Fruit fly (Drosophila melanogaster) whole organism, embryonic: ENCODE measurements around the gene cnc.

Experiments used
- Ada2b ChIP-seq: fragments of 200-800 bp; sonication (Bioruptor generic); IDR thresholded peaks from 2 replicates; pipeline ENCODE4 v1.3.6; 2022; ENCODE audit warnings: missing biosample characterization, missing genetic modification characterization
- Awh ChIP-seq: fragments of 200-800 bp; sonication (Bioruptor generic); IDR thresholded peaks from 2 replicates; pipeline ENCODE4, ENCODE4 v1.3.6; 2022; ENCODE audit warnings: missing biosample characterization, missing genetic modification characterization
- CG1024 ChIP-seq: fragments of 200-800 bp; sonication (Bioruptor generic); IDR thresholded peaks from 2 replicates; pipeline ENCODE4 v1.3.6; 2022; ENCODE audit warnings: missing biosample characterization, missing genetic modification characterization
- CG11093 ChIP-seq: fragments of 200-800 bp; sonication (Bioruptor generic); IDR thresholded peaks from 3 replicates; pipeline ENCODE4 v1.3.6; 2022; ENCODE audit warnings: missing biosample characterization, missing genetic modification characterization
- CG11504 ChIP-seq: fragments of 200-800 bp; sonication (Bioruptor generic); optimal IDR thresholded peaks from 3 replicates; lab custom pipeline; 2019; ENCODE audit warnings: missing biosample characterization, mild to moderate bottlenecking, missing genetic modification characterization, moderate library complexity
- CG13123 ChIP-seq: fragments of 200-800 bp; sonication (Bioruptor generic); optimal IDR thresholded peaks from 2 replicates; lab custom pipeline; 2016; ENCODE audit warnings: missing biosample characterization, missing genetic modification characterization
- CG13296 ChIP-seq: fragments of 200-800 bp; sonication (Bioruptor generic); optimal IDR thresholded peaks from 3 replicates; lab custom pipeline; 2018; ENCODE audit warnings: missing biosample characterization, mild to moderate bottlenecking, missing genetic modification characterization
- CG13424 ChIP-seq: fragments of 200-800 bp; sonication (Bioruptor generic); optimal IDR thresholded peaks from 2 replicates; lab custom pipeline; 2019; ENCODE audit warnings: missing biosample characterization, mild to moderate bottlenecking, missing genetic modification characterization, moderate library complexity
- CG17361 ChIP-seq: fragments of 200-800 bp; sonication (Bioruptor generic); IDR thresholded peaks from 3 replicates; pipeline ENCODE4 v1.3.6; 2022; ENCODE audit warnings: missing biosample characterization, missing genetic modification characterization
- CG17612 ChIP-seq: fragments of 200-800 bp; sonication (Bioruptor generic); IDR thresholded peaks from 2 replicates; pipeline ENCODE4 v1.3.6; 2022; ENCODE audit warnings: missing biosample characterization, missing genetic modification characterization
- CG30403 ChIP-seq: fragments of 200-800 bp; sonication (Bioruptor generic); optimal IDR thresholded peaks from 3 replicates; lab custom pipeline; 2016; ENCODE audit warnings: missing biosample characterization, missing genetic modification characterization
- CG31388 ChIP-seq: fragments of 200-800 bp; sonication (Bioruptor generic); optimal IDR thresholded peaks from 2 replicates; lab custom pipeline; 2016; ENCODE audit warnings: missing biosample characterization, missing genetic modification characterization
- CG32772 ChIP-seq: fragments of 200-800 bp; sonication (Bioruptor generic); IDR thresholded peaks from 2 replicates; pipeline ENCODE4 v1.3.6; 2022; ENCODE audit warnings: missing biosample characterization, missing genetic modification characterization
- CG3838 ChIP-seq: fragments of 200-800 bp; sonication (Bioruptor generic); optimal IDR thresholded peaks from 3 replicates; lab custom pipeline; 2016; ENCODE audit warnings: missing biosample characterization, missing genetic modification characterization
- CG4424 ChIP-seq: fragments of 200-800 bp; sonication (Bioruptor generic); optimal IDR thresholded peaks from 3 replicates; lab custom pipeline; 2016; ENCODE audit warnings: missing biosample characterization, missing genetic modification characterization
- CG4707 ChIP-seq: fragments of 200-800 bp; sonication (Bioruptor generic); optimal IDR thresholded peaks from 2 replicates; lab custom pipeline; 2018; ENCODE audit warnings: missing biosample characterization, mild to moderate bottlenecking, missing genetic modification characterization, moderate library complexity
- CG7357 ChIP-seq: fragments of 200-800 bp; sonication (Bioruptor generic); IDR thresholded peaks from 3 replicates; pipeline ENCODE4 v1.3.6; 2022; ENCODE audit warnings: missing biosample characterization, missing genetic modification characterization
- CG7786 ChIP-seq: fragments of 200-800 bp; sonication (Bioruptor generic); optimal IDR thresholded peaks from 2 replicates; lab custom pipeline; 2016; ENCODE audit warnings: missing biosample characterization, missing genetic modification characterization
- CG7928 ChIP-seq: fragments of 200-800 bp; sonication (Bioruptor generic); optimal IDR thresholded peaks from 2 replicates; lab custom pipeline; 2017; ENCODE audit warnings: missing biosample characterization, mild to moderate bottlenecking, missing genetic modification characterization
- CG9817 ChIP-seq: fragments of 200-800 bp; sonication (Bioruptor generic); optimal IDR thresholded peaks from 2 replicates; lab custom pipeline; 2018; ENCODE audit warnings: missing biosample characterization, mild to moderate bottlenecking, missing genetic modification characterization, moderate library complexity
- D ChIP-seq, 2 experiments: fragments of 200-800 bp in 1 of 2; fragments of >200 bp in 1 of 2; sonication (Bioruptor generic) in 1 of 2; optimal IDR thresholded peaks; 2 replicates in 1 of 2; 3 replicates in 1 of 2; lab custom pipeline; 2017; ENCODE audit warnings: mild to moderate bottlenecking in 1 of 2, missing biosample characterization in 1 of 2, missing genetic modification characterization in 1 of 2, missing genetic modification reagents in 1 of 2
- Doc3 ChIP-seq: fragments of 200-800 bp; sonication (Bioruptor generic); IDR thresholded peaks from 3 replicates; pipeline ENCODE4 v1.3.6; 2022; ENCODE audit warnings: missing biosample characterization, missing genetic modification characterization; ENCODE audit not compliant: partially characterized antibody
- HLH3B ChIP-seq: fragments of 200-800 bp; sonication (Bioruptor generic); IDR thresholded peaks from 2 replicates; pipeline ENCODE4 v1.3.6; 2022; ENCODE audit warnings: missing biosample characterization, missing genetic modification characterization
- Mrtf ChIP-seq: fragments of 200-800 bp; sonication (Bioruptor generic); IDR thresholded peaks from 3 replicates; pipeline ENCODE4 v1.3.6; 2022; ENCODE audit warnings: missing biosample characterization, missing genetic modification characterization
- Pdp1 ChIP-seq, 2 experiments: fragments of 200-800 bp; sonication (Bioruptor generic); optimal IDR thresholded peaks; 3 replicates each; lab custom pipeline; 2016; ENCODE audit warnings: missing biosample characterization in 2 of 2, missing genetic modification characterization in 2 of 2, mild to moderate bottlenecking in 1 of 2, moderate library complexity in 1 of 2
- Xbp1 ChIP-seq: fragments of 200-800 bp; sonication (Bioruptor generic); optimal IDR thresholded peaks from 3 replicates; lab custom pipeline; 2016; ENCODE audit warnings: missing biosample characterization, mild to moderate bottlenecking, missing genetic modification characterization
- bab2 ChIP-seq: fragments of 200-800 bp; sonication (Bioruptor generic); optimal IDR thresholded peaks from 2 replicates; lab custom pipeline; 2016; ENCODE audit warnings: missing biosample characterization, missing genetic modification characterization
- bowl ChIP-seq: fragments of 200-800 bp; sonication (Bioruptor generic); IDR thresholded peaks from 2 replicates; pipeline ENCODE4 v1.3.6; 2022; ENCODE audit warnings: missing biosample characterization, missing genetic modification characterization
- cwo ChIP-seq: fragments of 200-800 bp; sonication (Bioruptor generic); optimal IDR thresholded peaks from 3 replicates; lab custom pipeline; 2017; ENCODE audit warnings: missing biosample characterization, missing genetic modification characterization, mild to moderate bottlenecking, moderate library complexity, missing genetic modification reagents
- dan ChIP-seq: fragments of 200-800 bp; sonication (Bioruptor generic); IDR thresholded peaks from 2 replicates; pipeline ENCODE4 v1.3.6; 2022; ENCODE audit warnings: missing biosample characterization, missing genetic modification characterization
- dm ChIP-seq: fragments of 200-800 bp; sonication (Bioruptor generic); optimal IDR thresholded peaks from 3 replicates; lab custom pipeline; 2016; ENCODE audit warnings: missing biosample characterization, missing genetic modification characterization
- eyg ChIP-seq: fragments of 200-800 bp; sonication (Bioruptor generic); optimal IDR thresholded peaks from 3 replicates; lab custom pipeline; 2016; ENCODE audit warnings: missing biosample characterization, missing genetic modification characterization
- gt ChIP-seq: fragments of 200-800 bp; sonication (Bioruptor generic); IDR thresholded peaks from 2 replicates; pipeline ENCODE4 v1.3.6; 2022; ENCODE audit warnings: missing biosample characterization, missing genetic modification characterization
- hkb ChIP-seq, 2 experiments: fragments of 200-800 bp in 1 of 2; fragments of >200 bp in 1 of 2; sonication (Bioruptor generic) in 1 of 2; IDR thresholded peaks in 1 of 2; optimal IDR thresholded peaks in 1 of 2; 2 replicates each; pipeline versions ENCODE4 v1.3.6 to Lab custom; 2017 to 2022; ENCODE audit warnings: missing biosample characterization in 1 of 2, missing genetic modification characterization in 1 of 2
- jumu ChIP-seq: fragments of 200-800 bp; sonication (Bioruptor generic); optimal IDR thresholded peaks from 3 replicates; lab custom pipeline; 2016; ENCODE audit warnings: missing biosample characterization, missing genetic modification characterization
- knrl ChIP-seq: fragments of 200-800 bp; sonication (Bioruptor generic); IDR thresholded peaks from 3 replicates; pipeline ENCODE4 v1.3.6; 2022; ENCODE audit warnings: missing biosample characterization, missing genetic modification characterization; ENCODE audit not compliant: partially characterized antibody
- lbe ChIP-seq: fragments of 200-800 bp; sonication (Bioruptor generic); optimal IDR thresholded peaks from 2 replicates; lab custom pipeline; 2016; ENCODE audit warnings: missing biosample characterization, mild to moderate bottlenecking, missing genetic modification characterization
- luna ChIP-seq: fragments of 200-800 bp; sonication (Bioruptor generic); optimal IDR thresholded peaks from 2 replicates; lab custom pipeline; 2016; ENCODE audit warnings: missing biosample characterization, missing genetic modification characterization
- mld ChIP-seq: fragments of 200-800 bp; sonication (Bioruptor generic); IDR thresholded peaks from 3 replicates; pipeline ENCODE4 v1.3.6; 2022; ENCODE audit warnings: missing biosample characterization, missing genetic modification characterization; ENCODE audit not compliant: partially characterized antibody
- nau ChIP-seq: fragments of 200-800 bp; sonication (Bioruptor generic); optimal IDR thresholded peaks from 3 replicates; lab custom pipeline; 2017; ENCODE audit warnings: missing biosample characterization, mild to moderate bottlenecking, missing genetic modification characterization, missing genetic modification reagents
- nom ChIP-seq: fragments of 200-800 bp; sonication (Bioruptor generic); optimal IDR thresholded peaks from 2 replicates; lab custom pipeline; 2017; ENCODE audit warnings: missing biosample characterization, missing genetic modification characterization, mild to moderate bottlenecking, moderate library complexity, missing genetic modification reagents
- pan ChIP-seq, 4 experiments: fragments of >200 bp in 3 of 4; fragments of 200-800 bp in 1 of 4; sonication (Bioruptor generic) in 1 of 4; optimal IDR thresholded peaks in 3 of 4; IDR thresholded peaks in 1 of 4; 2 replicates each; pipeline versions ENCODE4 v1.3.6 to Lab custom; 2017 to 2022; ENCODE audit warnings: missing biosample characterization in 2 of 4, missing genetic modification characterization in 2 of 4, mixed read lengths in 1 of 4
- pnt ChIP-seq: fragments of 200-800 bp; sonication (Bioruptor generic); optimal IDR thresholded peaks from 3 replicates; lab custom pipeline; 2016; ENCODE audit warnings: missing biosample characterization, missing genetic modification characterization
- seq ChIP-seq: fragments of 200-800 bp; sonication (Bioruptor generic); IDR thresholded peaks from 2 replicates; pipeline ENCODE4 v1.3.6; 2022; ENCODE audit warnings: missing biosample characterization, missing genetic modification characterization
- shn ChIP-seq: fragments of 200-800 bp; sonication (Bioruptor generic); optimal IDR thresholded peaks from 3 replicates; lab custom pipeline; 2016; ENCODE audit warnings: missing biosample characterization, missing genetic modification characterization
- trh ChIP-seq: fragments of 200-800 bp; sonication (Bioruptor generic); optimal IDR thresholded peaks from 2 replicates; lab custom pipeline; 2016; ENCODE audit warnings: missing biosample characterization, missing genetic modification characterization
- twi ChIP-seq: fragments of 200-800 bp; optimal IDR thresholded peaks from 2 replicates; lab custom pipeline; 2019; ENCODE audit warnings: missing biosample characterization, mild to moderate bottlenecking, missing genetic modification characterization, moderate library complexity
- zen ChIP-seq: fragments of 200-800 bp; sonication (Bioruptor generic); optimal IDR thresholded peaks from 3 replicates; lab custom pipeline; 2018; ENCODE audit warnings: missing biosample characterization, mild to moderate bottlenecking, missing genetic modification characterization, moderate library complexity

The cnc gene

dm6 chr3R:23191108-23191771, 35.3 kb downstream of the cnc start (continued):
- TF ChIP-seq bowl (GFP tag; lab: Robert Waterston, UW), result 0 out of 2 replicates have a peak, but pooled peaks have one; percentile 21
- TF ChIP-seq CG32772 (GFP tag; lab: Robert Waterston, UW), result no peak
- TF ChIP-seq twi (tag; lab: Kevin White, UChicago), result no peak
- TF ChIP-seq bab2 (GFP tag; lab: Kevin White, UChicago), result peak; percentile 2
- peak; percentile 2 for TF ChIP-seq CG4424 (GFP tag; lab: Kevin White, UChicago)
- TF ChIP-seq eyg, result no peak
- TF ChIP-seq knrl (GFP tag; lab: Robert Waterston, UW), result no peak
- TF ChIP-seq CG13424, result peak; percentile 21
- no peak for TF ChIP-seq CG9817 (tag; lab: Kevin White, UChicago)
- no peak for TF ChIP-seq CG7357 (GFP tag; lab: Robert Waterston, UW)
- no peak for TF ChIP-seq trh
- TF ChIP-seq HLH3B (GFP tag; lab: Robert Waterston, UW), result peak; percentile 8; the same call in 1 of the 2 replicates
- no peak for TF ChIP-seq zen (tag; lab: Kevin White, UChicago)
- TF ChIP-seq CG4707 (GFP tag; lab: Kevin White, UChicago), result no peak
- no peak for TF ChIP-seq luna (GFP tag; lab: Kevin White, UChicago)
- TF ChIP-seq CG13123 (GFP tag; lab: Kevin White, UChicago), result no peak
- TF ChIP-seq CG7786 (GFP tag; lab: Kevin White, UChicago), result peak; percentile 28
- peak; percentile 0 for TF ChIP-seq cwo (GFP tag; lab: Kevin White, UChicago)
- TF ChIP-seq jumu (GFP tag; lab: Kevin White, UChicago), result no peak
- no peak for TF ChIP-seq seq (GFP tag; lab: Robert Waterston, UW)
- TF ChIP-seq Xbp1, result peak; percentile 17
- TF ChIP-seq Ada2b (GFP tag; lab: Robert Waterston, UW), result peak; percentile 51; the same call in 1 of the 2 replicates
- no peak for TF ChIP-seq CG31388
- no peak for TF ChIP-seq CG17361
- no peak for TF ChIP-seq pnt (GFP tag; lab: Kevin White, UChicago)
- peak; percentile 22 for TF ChIP-seq CG30403
- no peak for TF ChIP-seq CG3838
- no peak for TF ChIP-seq nau
- TF ChIP-seq mld (GFP tag; lab: Robert Waterston, UW), result 0 out of 3 replicates have a peak, but pooled peaks have one; percentile 40
- TF ChIP-seq dm (GFP tag; lab: Kevin White, UChicago), result no peak
- TF ChIP-seq gt (GFP tag; lab: Robert Waterston, UW), result no peak
- peak in 1 of 2 experiments; percentile 30 for TF ChIP-seq Pdp1 (GFP tag; optimal IDR thresholded peaks at IDR 0.05; lab: Kevin White, UChicago)
- no peak for TF ChIP-seq Doc3
- TF ChIP-seq CG11504 (tag; lab: Kevin White, UChicago), result no peak
- TF ChIP-seq dan (GFP tag; lab: Robert Waterston, UW), result no peak
- TF ChIP-seq Awh (GFP tag; lab: Robert Waterston, UW), result no peak
- no peak for TF ChIP-seq nom (GFP tag; lab: Kevin White, UChicago)
- no peak for TF ChIP-seq CG17612 (GFP tag; lab: Robert Waterston, UW)
- TF ChIP-seq CG7928, result no peak
- TF ChIP-seq CG13296 (GFP tag; lab: Kevin White, UChicago), result no peak
- TF ChIP-seq shn (GFP tag; lab: Kevin White, UChicago), result no peak
- TF ChIP-seq lbe (GFP tag; lab: Kevin White, UChicago), result peak; percentile 1
- TF ChIP-seq hkb (optimal IDR thresholded peaks at IDR 0.05; lab: Kevin White, UChicago), result no peak
- TF ChIP-seq hkb (GFP tag; IDR thresholded peaks at IDR 0.05; lab: Robert Waterston, UW), result 0 out of 2 replicates have a peak, but pooled peaks have one; percentile 42
- no peak for TF ChIP-seq Mrtf (GFP tag; lab: Robert Waterston, UW)
- TF ChIP-seq D (optimal IDR thresholded peaks at IDR 0.05; lab: Kevin White, UChicago), result no peak
- no peak for TF ChIP-seq D (GFP tag; optimal IDR thresholded peaks at IDR 0.05; lab: Kevin White, UChicago)
- no peak for TF ChIP-seq pan (optimal IDR thresholded peaks at IDR 0.05; lab: Kevin White, UChicago)
- peak in 1 of 2 experiments; percentile 61 for TF ChIP-seq pan (GFP tag; optimal IDR thresholded peaks at IDR 0.05 in 1 of 2, IDR thresholded peaks at IDR 0.05 in 1 of 2)
- TF ChIP-seq CG11093 (GFP tag; lab: Robert Waterston, UW), result no peak
- TF ChIP-seq CG1024 (GFP tag; lab: Robert Waterston, UW), result no peak
